Worm (Caenorhabditis elegans): ENCODE results near the gene T28A8.2.

- peak; percentile 59 for TF ChIP-seq elt-2 (tag; optimal IDR thresholded peaks at IDR 0.05)
- TF ChIP-seq pat-9 (tag; optimal IDR thresholded peaks at IDR 0.05), result no peak
- no peak for TF ChIP-seq unc-3 (GFP tag; conservative IDR thresholded peaks at IDR 0.05)
- no peak for TF ChIP-seq unc-3 (tag; optimal IDR thresholded peaks at IDR 0.05)
These were observed 21.0 kb downstream of the T28A8.2 start for ce11 chrIII:13474482-13474881.

Measured in whole organism, late embryonic.